Fruit fly (Drosophila melanogaster) whole organism, embryonic: ENCODE results near the gene CG44838.

Source experiments
- Atf6 ChIP-seq: fragments of 200-800 bp; sonication (Bioruptor generic); IDR thresholded peaks from 2 replicates; pipeline ENCODE4 v1.3.6; 2022; ENCODE audit warnings: missing biosample characterization, missing genetic modification characterization
- CG10321 ChIP-seq: fragments of 200-800 bp; sonication (Bioruptor generic); IDR thresholded peaks from 2 replicates; pipeline ENCODE4 v1.3.6; 2022; ENCODE audit warnings: missing biosample characterization, missing genetic modification characterization
- CG10959 ChIP-seq: fragments of 200-800 bp; sonication (Bioruptor generic); IDR thresholded peaks from 2 replicates; pipeline ENCODE4 v1.3.6; 2022; ENCODE audit warnings: missing biosample characterization, missing genetic modification characterization
- CG10979 ChIP-seq: fragments of 200-800 bp; sonication (Bioruptor generic); optimal IDR thresholded peaks from 2 replicates; lab custom pipeline; 2018; ENCODE audit warnings: missing biosample characterization, mild to moderate bottlenecking, missing genetic modification characterization, moderate library complexity
- CG11085 ChIP-seq: fragments of 200-800 bp; sonication (Bioruptor generic); IDR thresholded peaks from 2 replicates; pipeline ENCODE4 v1.3.6; 2022; ENCODE audit warnings: missing biosample characterization, missing genetic modification characterization
- CG11093 ChIP-seq: fragments of 200-800 bp; sonication (Bioruptor generic); IDR thresholded peaks from 3 replicates; pipeline ENCODE4 v1.3.6; 2022; ENCODE audit warnings: missing biosample characterization, missing genetic modification characterization
- CG12155 ChIP-seq: fragments of 200-800 bp; sonication (Bioruptor generic); optimal IDR thresholded peaks from 3 replicates; lab custom pipeline; 2016; ENCODE audit warnings: missing biosample characterization, missing genetic modification characterization
- CG14860 ChIP-seq: fragments of 200-800 bp; sonication (Bioruptor generic); IDR thresholded peaks from 3 replicates; pipeline ENCODE4 v1.3.6; 2022; ENCODE audit warnings: missing biosample characterization, missing genetic modification characterization; ENCODE audit not compliant: partially characterized antibody
- CG15514 ChIP-seq: fragments of 200-800 bp; sonication (Bioruptor generic); optimal IDR thresholded peaks from 3 replicates; lab custom pipeline; 2017; ENCODE audit warnings: missing biosample characterization, missing genetic modification characterization, mild to moderate bottlenecking, moderate library complexity, missing genetic modification reagents
- CG17361 ChIP-seq: fragments of 200-800 bp; sonication (Bioruptor generic); IDR thresholded peaks from 3 replicates; pipeline ENCODE4 v1.3.6; 2022; ENCODE audit warnings: missing biosample characterization, missing genetic modification characterization
- CG17912 ChIP-seq: fragments of 200-800 bp; sonication (Bioruptor generic); optimal IDR thresholded peaks from 2 replicates; lab custom pipeline; 2018; ENCODE audit warnings: missing biosample characterization, mild to moderate bottlenecking, missing genetic modification characterization
- CG18262 ChIP-seq: fragments of 200-800 bp; optimal IDR thresholded peaks from 3 replicates; lab custom pipeline; 2019; ENCODE audit warnings: missing biosample characterization, mild to moderate bottlenecking, missing genetic modification characterization, moderate library complexity
- CG18476 ChIP-seq: fragments of 200-800 bp; sonication (Bioruptor generic); optimal IDR thresholded peaks from 2 replicates; lab custom pipeline; 2016; ENCODE audit warnings: missing biosample characterization, mild to moderate bottlenecking, missing genetic modification characterization
- CG33557 ChIP-seq: fragments of 200-800 bp; sonication (Bioruptor generic); optimal IDR thresholded peaks from 2 replicates; lab custom pipeline; 2019; ENCODE audit warnings: missing biosample characterization, mild to moderate bottlenecking, missing genetic modification characterization, moderate library complexity
- CG42726 ChIP-seq: fragments of 200-800 bp; sonication (Bioruptor generic); IDR thresholded peaks from 2 replicates; pipeline ENCODE4 v1.3.6; 2022; ENCODE audit warnings: missing biosample characterization, missing genetic modification characterization; ENCODE audit not compliant: partially characterized antibody
- CG4328 ChIP-seq: fragments of 200-800 bp; sonication (Bioruptor generic); optimal IDR thresholded peaks from 3 replicates; lab custom pipeline; 2017; ENCODE audit warnings: missing biosample characterization, missing genetic modification reagents, missing genetic modification characterization
- CG4820 ChIP-seq: fragments of 200-800 bp; sonication (Bioruptor generic); optimal IDR thresholded peaks from 3 replicates; lab custom pipeline; 2016; ENCODE audit warnings: missing biosample characterization, missing genetic modification characterization
- D ChIP-seq, 2 experiments: fragments of 200-800 bp in 1 of 2; fragments of >200 bp in 1 of 2; sonication (Bioruptor generic) in 1 of 2; optimal IDR thresholded peaks; 2 replicates in 1 of 2; 3 replicates in 1 of 2; lab custom pipeline; 2017; ENCODE audit warnings: mild to moderate bottlenecking in 1 of 2, missing biosample characterization in 1 of 2, missing genetic modification characterization in 1 of 2, missing genetic modification reagents in 1 of 2
- Deaf1 ChIP-seq: fragments of 200-800 bp; optimal IDR thresholded peaks from 3 replicates; lab custom pipeline; 2019; ENCODE audit warnings: missing biosample characterization, mild to moderate bottlenecking, missing genetic modification characterization, moderate library complexity
- Dip2 ChIP-seq: fragments of 200-800 bp; sonication (Bioruptor generic); IDR thresholded peaks from 2 replicates; pipeline ENCODE4 v1.3.6; 2022; ENCODE audit warnings: missing biosample characterization, missing genetic modification characterization
- Elba2 ChIP-seq: fragments of 200-800 bp; sonication (Bioruptor generic); optimal IDR thresholded peaks from 3 replicates; lab custom pipeline; 2016; ENCODE audit warnings: missing biosample characterization, missing genetic modification characterization
- Hr39 ChIP-seq: fragments of >200 bp; optimal IDR thresholded peaks from 2 replicates; lab custom pipeline; 2017
- Jarid2 ChIP-seq: fragments of 200-800 bp; sonication (Bioruptor generic); optimal IDR thresholded peaks from 3 replicates; lab custom pipeline; 2017; ENCODE audit warnings: mild to moderate bottlenecking, missing biosample characterization, missing genetic modification reagents, missing genetic modification characterization
- Lhr ChIP-seq: fragments of 200-800 bp; sonication (Bioruptor generic); optimal IDR thresholded peaks from 3 replicates; lab custom pipeline; 2017; ENCODE audit warnings: mild to moderate bottlenecking, missing biosample characterization, missing genetic modification reagents, missing genetic modification characterization
- Med ChIP-seq: fragments of 200-800 bp; sonication (Bioruptor generic); peaks from one replicate; lab custom pipeline; 2016; ENCODE audit warnings: missing biosample characterization, missing genetic modification characterization, mild to moderate bottlenecking, inconsistent platforms, moderate library complexity
- NfI ChIP-seq: fragments of 200-800 bp; sonication (Bioruptor generic); optimal IDR thresholded peaks from 3 replicates; lab custom pipeline; 2018; ENCODE audit warnings: missing biosample characterization, mild to moderate bottlenecking, missing genetic modification characterization, moderate library complexity
- abd-A ChIP-seq: fragments of 200-800 bp; sonication (Bioruptor generic); optimal IDR thresholded peaks from 3 replicates; lab custom pipeline; 2019; ENCODE audit warnings: missing biosample characterization, mild to moderate bottlenecking, missing genetic modification characterization, moderate library complexity
- amos ChIP-seq: fragments of 200-800 bp; sonication (Bioruptor generic); IDR thresholded peaks from 2 replicates; pipeline ENCODE4 v1.3.6; 2022; ENCODE audit warnings: missing biosample characterization, missing genetic modification characterization; ENCODE audit not compliant: partially characterized antibody
- dati ChIP-seq: fragments of 200-800 bp; sonication (Bioruptor generic); IDR thresholded peaks from 2 replicates; pipeline ENCODE4 v1.3.6; 2022; ENCODE audit warnings: missing biosample characterization, missing genetic modification characterization
- eyg ChIP-seq: fragments of 200-800 bp; sonication (Bioruptor generic); optimal IDR thresholded peaks from 3 replicates; lab custom pipeline; 2016; ENCODE audit warnings: missing biosample characterization, missing genetic modification characterization
- ftz-f1 ChIP-seq: fragments of 200-800 bp; sonication (Bioruptor generic); optimal IDR thresholded peaks from 2 replicates; lab custom pipeline; 2016; ENCODE audit warnings: missing biosample characterization, missing genetic modification characterization
- insv ChIP-seq, 2 experiments: fragments of 200-800 bp; sonication (Bioruptor generic); optimal IDR thresholded peaks; 3 replicates each; lab custom pipeline; 2016 to 2018; ENCODE audit warnings: missing biosample characterization in 2 of 2, missing genetic modification characterization in 2 of 2
- jumu ChIP-seq: fragments of 200-800 bp; sonication (Bioruptor generic); optimal IDR thresholded peaks from 3 replicates; lab custom pipeline; 2016; ENCODE audit warnings: missing biosample characterization, missing genetic modification characterization
- kah ChIP-seq: fragments of 200-800 bp; sonication (Bioruptor generic); optimal IDR thresholded peaks from 2 replicates; lab custom pipeline; 2018; ENCODE audit warnings: missing biosample characterization, mild to moderate bottlenecking, missing genetic modification characterization
- kni ChIP-seq: fragments of 200-800 bp; sonication (Bioruptor generic); optimal IDR thresholded peaks from 3 replicates; lab custom pipeline; 2017; ENCODE audit warnings: mild to moderate bottlenecking, missing biosample characterization, missing genetic modification reagents, missing genetic modification characterization
- mirr ChIP-seq: fragments of 200-800 bp; sonication (Bioruptor generic); optimal IDR thresholded peaks from 3 replicates; lab custom pipeline; 2018; ENCODE audit warnings: missing biosample characterization, mild to moderate bottlenecking, missing genetic modification characterization
- nerfin-2 ChIP-seq: fragments of 200-800 bp; sonication (Bioruptor generic); IDR thresholded peaks from 2 replicates; pipeline ENCODE4 v1.3.6; 2022; ENCODE audit warnings: missing biosample characterization, missing genetic modification characterization; ENCODE audit not compliant: partially characterized antibody
- otp ChIP-seq: fragments of 200-800 bp; sonication (Bioruptor generic); IDR thresholded peaks from 3 replicates; pipeline ENCODE4, ENCODE4 v1.3.6; 2022; ENCODE audit warnings: missing biosample characterization, missing genetic modification characterization
- psq ChIP-seq: fragments of 200-800 bp; sonication (Bioruptor generic); optimal IDR thresholded peaks from 2 replicates; lab custom pipeline; 2017; ENCODE audit warnings: missing biosample characterization, missing genetic modification characterization
- seq ChIP-seq: fragments of 200-800 bp; sonication (Bioruptor generic); IDR thresholded peaks from 2 replicates; pipeline ENCODE4 v1.3.6; 2022; ENCODE audit warnings: missing biosample characterization, missing genetic modification characterization
- sim ChIP-seq: fragments of 200-800 bp; sonication (Bioruptor generic); IDR thresholded peaks from 2 replicates; pipeline ENCODE4 v1.3.6; 2022; ENCODE audit warnings: missing biosample characterization, missing genetic modification characterization
- sisA ChIP-seq: fragments of 200-800 bp; sonication (Bioruptor generic); IDR thresholded peaks from 2 replicates; pipeline ENCODE4 v1.3.6; 2022; ENCODE audit warnings: missing biosample characterization, missing genetic modification characterization
- tio ChIP-seq: fragments of 200-800 bp; sonication (Bioruptor generic); optimal IDR thresholded peaks from 2 replicates; lab custom pipeline; 2017; ENCODE audit warnings: missing biosample characterization, missing genetic modification characterization, inconsistent platforms
- trh ChIP-seq: fragments of 200-800 bp; sonication (Bioruptor generic); optimal IDR thresholded peaks from 2 replicates; lab custom pipeline; 2016; ENCODE audit warnings: missing biosample characterization, missing genetic modification characterization
- tup ChIP-seq: fragments of 200-800 bp; sonication (Bioruptor generic); optimal IDR thresholded peaks from 2 replicates; lab custom pipeline; 2016; ENCODE audit warnings: missing biosample characterization, mild to moderate bottlenecking, missing genetic modification characterization, moderate library complexity
- unc-4 ChIP-seq: fragments of 200-800 bp; sonication (Bioruptor generic); IDR thresholded peaks from 2 replicates; pipeline ENCODE4 v1.3.6; 2022; ENCODE audit warnings: missing biosample characterization, missing genetic modification characterization; ENCODE audit not compliant: partially characterized antibody
- unpg ChIP-seq: fragments of 200-800 bp; sonication (Bioruptor generic); optimal IDR thresholded peaks from 3 replicates; lab custom pipeline; 2018; ENCODE audit warnings: missing biosample characterization, mild to moderate bottlenecking, missing genetic modification characterization, moderate library complexity
- zen2 ChIP-seq: fragments of 200-800 bp; sonication (Bioruptor generic); IDR thresholded peaks from 3 replicates; pipeline ENCODE4 v1.3.6; 2022; ENCODE audit warnings: missing biosample characterization, missing genetic modification characterization; ENCODE audit not compliant: partially characterized antibody
- zfh1 ChIP-seq: fragments of 200-800 bp; sonication (Bioruptor generic); IDR thresholded peaks from 3 replicates; pipeline ENCODE4 v1.3.6; 2022; ENCODE audit warnings: missing biosample characterization, missing genetic modification characterization

CG44838 gene

dm6 chr3L:9420054-9420818, 40.6 kb upstream of the CG44838 start (continued):
- no peak for TF ChIP-seq Elba2 (GFP tag; lab: Kevin White, UChicago)
- no peak for TF ChIP-seq ftz-f1
- TF ChIP-seq abd-A (tag; lab: Kevin White, UChicago), result no peak
- TF ChIP-seq seq, result peak; percentile 58; the same call in 1 of the 2 replicates
- TF ChIP-seq CG14860 (GFP tag; lab: Robert Waterston, UW), result no peak
- no peak for TF ChIP-seq unc-4 (GFP tag; lab: Robert Waterston, UW)
- TF ChIP-seq kah (GFP tag; lab: Kevin White, UChicago), result no peak
- TF ChIP-seq CG18476 (GFP tag; lab: Kevin White, UChicago), result no peak
- 0 out of 3 replicates have a peak, but pooled peaks have one; percentile 16 for TF ChIP-seq zfh1 (GFP tag; lab: Robert Waterston, UW)
- no peak for TF ChIP-seq trh (GFP tag; lab: Kevin White, UChicago)
- no peak for TF ChIP-seq Dip2 (GFP tag; lab: Robert Waterston, UW)
- no peak for TF ChIP-seq Lhr (GFP tag; lab: Kevin White, UChicago)
- TF ChIP-seq CG4328 (GFP tag; lab: Kevin White, UChicago), result no peak
- TF ChIP-seq CG42726, result no peak
- no peak for TF ChIP-seq jumu (GFP tag; lab: Kevin White, UChicago)
- peak; percentile 17; the same call in 1 of the 2 replicates for TF ChIP-seq CG11085
- TF ChIP-seq CG4820 (GFP tag; lab: Kevin White, UChicago), result no peak
- TF ChIP-seq CG15514, result peak; percentile 24
- TF ChIP-seq D (optimal IDR thresholded peaks at IDR 0.05; lab: Kevin White, UChicago), result no peak
- peak; percentile 3 for TF ChIP-seq D (GFP tag; optimal IDR thresholded peaks at IDR 0.05; lab: Kevin White, UChicago)
- no peak for TF ChIP-seq otp (GFP tag; lab: Robert Waterston, UW)
- TF ChIP-seq eyg (GFP tag; lab: Kevin White, UChicago), result no peak
- no peak for TF ChIP-seq dati
- no peak for TF ChIP-seq CG17912 (GFP tag; lab: Kevin White, UChicago)
- no peak for TF ChIP-seq CG10959
- no peak for TF ChIP-seq mirr (GFP tag; lab: Kevin White, UChicago)
- TF ChIP-seq sim (GFP tag; lab: Robert Waterston, UW), result no peak
- 0 out of 3 replicates have a peak, but pooled peaks have one; percentile 26 for TF ChIP-seq CG17361 (GFP tag; lab: Robert Waterston, UW)
- no peak for TF ChIP-seq CG12155 (GFP tag; lab: Kevin White, UChicago)
- peak; percentile 62 for TF ChIP-seq unpg
- TF ChIP-seq zen2, result no peak
- peak; percentile 81 for TF ChIP-seq Med (GFP tag; lab: Kevin White, UChicago)
- no peak for TF ChIP-seq Hr39 (lab: Kevin White, UChicago)
- no peak for TF ChIP-seq kni (GFP tag; lab: Kevin White, UChicago)
- TF ChIP-seq sisA (GFP tag; lab: Robert Waterston, UW), result peak; percentile 53; the same call in 1 of the 2 replicates
- TF ChIP-seq insv (GFP tag; optimal IDR thresholded peaks at IDR 0.05; lab: Kevin White, UChicago), result no peak
- TF ChIP-seq Jarid2 (GFP tag; lab: Kevin White, UChicago), result no peak
- TF ChIP-seq tup (GFP tag; lab: Kevin White, UChicago), result no peak
- TF ChIP-seq NfI (GFP tag; lab: Kevin White, UChicago), result peak; percentile 51
- TF ChIP-seq tio (GFP tag; lab: Kevin White, UChicago), result no peak
- TF ChIP-seq CG11093 (GFP tag; lab: Robert Waterston, UW), result no peak
- TF ChIP-seq CG10321, result no peak
- TF ChIP-seq CG33557 (GFP tag; lab: Kevin White, UChicago), result no peak
- no peak for TF ChIP-seq psq (GFP tag; lab: Kevin White, UChicago)
- peak; percentile 56 for TF ChIP-seq CG18262 (tag; lab: Kevin White, UChicago)
- peak; percentile 69 for TF ChIP-seq Atf6
- TF ChIP-seq Deaf1, result no peak
- TF ChIP-seq CG10979, result peak; percentile 5
- no peak for TF ChIP-seq amos (GFP tag; lab: Robert Waterston, UW)
- no peak for TF ChIP-seq nerfin-2 (GFP tag; lab: Robert Waterston, UW)
